Worm (Caenorhabditis elegans) whole organism, midembryonic: Measurements from ENCODE around the gene F53H4.3.

Experiments used
- klf-2 ChIP-seq: fragments of 200-800 bp; sonication (Bioruptor generic); conservative IDR thresholded peaks from 2 replicates; pipeline ENCODE4 v1.3.6; 2022; ENCODE audit warnings: missing genetic modification reagents, missing genetic modification characterization, missing compliant biosample characterization
- med-1 ChIP-seq: sonication (generic microtip); optimal IDR thresholded peaks from 2 replicates; lab custom pipeline; 2017; ENCODE audit warnings: missing genetic modification characterization, mild to moderate bottlenecking, missing compliant biosample characterization, antibody characterized with exemption, missing genetic modification reagents; ENCODE audit not compliant: insufficient read depth
- tab-1 ChIP-seq: fragments of 200-800 bp; sonication (Bioruptor generic); IDR thresholded peaks from 2 replicates; pipeline ENCODE4 v1.3.6; 2022; ENCODE audit warnings: missing genetic modification characterization, missing compliant biosample characterization

DNA sequence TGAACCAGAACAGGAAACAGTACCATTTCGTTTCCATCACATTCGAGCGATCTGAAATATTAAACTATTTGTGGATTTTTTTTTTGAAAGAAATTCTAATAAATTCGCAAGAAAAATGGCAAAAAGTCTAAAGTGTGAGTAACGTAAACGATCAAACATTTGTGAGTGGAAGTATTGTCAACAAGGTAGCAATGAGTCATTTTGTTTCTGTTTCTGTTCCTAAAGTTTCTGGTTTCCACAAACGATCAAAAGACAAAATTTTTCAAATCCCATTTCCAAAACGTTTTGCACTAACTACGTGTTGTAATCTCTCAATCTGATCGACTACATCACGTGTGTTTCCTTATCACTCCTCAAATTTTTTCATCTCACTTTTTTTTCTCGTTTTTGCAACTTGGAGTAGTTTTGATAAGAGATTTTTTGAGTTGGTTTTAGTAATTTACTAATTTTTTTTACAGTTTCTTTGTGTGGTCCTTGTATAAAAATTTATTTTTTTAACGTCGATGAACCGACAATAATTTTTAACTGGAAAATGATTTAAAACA lies 39.8 kb downstream of the F53H4.3 start, which contains the start of gene F59F4.3:
- no peak for TF ChIP-seq med-1 (GFP tag; lab: Kevin White, UChicago)
- no peak for TF ChIP-seq tab-1 (GFP tag; lab: Robert Waterston, UW)
- no peak for TF ChIP-seq klf-2 (GFP tag; lab: Robert Waterston, UW)
